Worm (Caenorhabditis elegans) whole organism, L4 larva: ENCODE results near the gene T19D2.13.

Source experiments
- Y75B8A.6 ChIP-seq: fragments of 200-800 bp; sonication (Bioruptor generic); IDR thresholded peaks from 2 replicates; pipeline ENCODE4 v1.3.6; 2022; ENCODE audit warnings: missing genetic modification reagents, missing genetic modification characterization, missing compliant biosample characterization
- aha-1 ChIP-seq: fragments of 150-350 bp; peaks from one replicate; lab custom pipeline; 2014; ENCODE audit warnings: missing biosample characterization, missing genetic modification characterization
- ceh-82 ChIP-seq: sonication (generic microtip); optimal IDR thresholded peaks from 2 replicates; lab custom pipeline; 2017; ENCODE audit warnings: missing biosample characterization, missing genetic modification characterization
- daf-12 ChIP-seq: fragments of 150-350 bp; optimal IDR thresholded peaks from 2 replicates; lab custom pipeline; 2014; ENCODE audit warnings: missing biosample characterization, missing genetic modification reagents, missing genetic modification characterization
- daf-16 ChIP-seq, 3 experiments: sonication (generic microtip); optimal IDR thresholded peaks; 2 replicates each; lab custom pipeline; 2016 to 2017; ENCODE audit warnings: missing genetic modification characterization in 3 of 3, missing genetic modification reagents in 3 of 3, mild to moderate bottlenecking in 2 of 3, missing compliant biosample characterization in 2 of 3, missing biosample characterization in 1 of 3, moderate library complexity in 1 of 3
- fos-1 ChIP-seq: fragments of 150-350 bp; optimal IDR thresholded peaks from 2 replicates; lab custom pipeline; 2014; ENCODE audit warnings: missing biosample characterization, missing genetic modification characterization
- nhr-6 ChIP-seq: fragments of 150-350 bp; optimal IDR thresholded peaks from 2 replicates; lab custom pipeline; 2014; ENCODE audit warnings: missing biosample characterization, missing genetic modification characterization
- nhr-77 ChIP-seq: fragments of 150-350 bp; optimal IDR thresholded peaks from 2 replicates; lab custom pipeline; 2014; ENCODE audit warnings: missing biosample characterization, missing genetic modification characterization
- skn-1 ChIP-seq: fragments of 150-350 bp; optimal IDR thresholded peaks from 2 replicates; lab custom pipeline; 2014; ENCODE audit warnings: missing biosample characterization, missing genetic modification characterization
- unc-62 ChIP-seq, 3 experiments: fragments of 150-350 bp in 1 of 3; sonication (generic microtip); optimal IDR thresholded peaks in 2 of 3; peaks in 1 of 3; 1 replicate in 1 of 3; 2 replicates in 2 of 3; lab custom pipeline; 2014 to 2017; ENCODE audit warnings: missing biosample characterization in 3 of 3, missing genetic modification characterization in 3 of 3, missing genetic modification reagents in 3 of 3, missing genotype in 1 of 3
- zag-1 ChIP-seq: fragments of 150-350 bp; optimal IDR thresholded peaks from 2 replicates; lab custom pipeline; 2014; ENCODE audit warnings: missing biosample characterization, missing genetic modification characterization
- zfp-3 ChIP-seq: fragments of 200-800 bp; sonication (Bioruptor generic); conservative IDR thresholded peaks from 2 replicates; pipeline ENCODE4 v1.3.6; 2022; ENCODE audit warnings: missing genetic modification reagents, missing genetic modification characterization, missing compliant biosample characterization
- ztf-11 ChIP-seq: fragments of 150-350 bp; optimal IDR thresholded peaks from 2 replicates; lab custom pipeline; 2014; ENCODE audit warnings: missing biosample characterization, missing genetic modification characterization

DNA sequence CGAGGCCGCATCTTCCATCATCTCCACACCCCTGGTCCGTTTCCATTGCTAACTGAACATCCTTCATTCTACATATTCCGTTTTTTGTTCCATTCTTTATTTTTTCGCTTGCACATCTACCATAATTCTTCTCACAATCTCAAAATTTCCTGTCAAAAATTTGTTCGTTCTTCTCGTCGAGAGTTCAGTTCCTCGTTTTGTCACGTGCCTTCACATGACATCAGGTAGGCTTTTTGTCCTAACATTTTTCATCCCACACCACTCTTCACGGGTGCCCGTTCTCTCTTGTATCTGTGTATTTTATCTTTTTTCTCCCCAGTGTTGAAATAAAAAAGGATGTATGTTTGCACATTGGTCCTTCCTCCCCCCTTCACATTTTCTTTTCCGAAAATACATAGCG lies 48.3 kb upstream of the T19D2.13 start:
- TF ChIP-seq nhr-6 (tag; lab: Kevin White, UChicago) (no peak), Y75B8A.6 (GFP tag; lab: Robert Waterston, UW) (no peak), daf-12 (tag; lab: Kevin White, UChicago) (no peak), zag-1 (no peak), fos-1 (tag; lab: Kevin White, UChicago) (no peak), nhr-77 (tag; lab: Kevin White, UChicago) (no peak), ceh-82 (tag; lab: Kevin White, UChicago) (no peak), daf-16 (GFP tag; optimal IDR thresholded peaks at IDR 0.05; lab: Kevin White, UChicago) (no peak), daf-16 (tag; optimal IDR thresholded peaks at IDR 0.05; lab: Kevin White, UChicago) (no peak), ztf-11 (tag; lab: Kevin White, UChicago) (no peak), aha-1 (tag; lab: Kevin White, UChicago) (peak; percentile 12), zfp-3 (GFP tag; lab: Robert Waterston, UW) (no peak), unc-62 (GFP tag; optimal IDR thresholded peaks at IDR 0.05 in 1 of 2; lab: Kevin White, UChicago) (no peak), unc-62 (tag; optimal IDR thresholded peaks at IDR 0.05; lab: Kevin White, UChicago) (no peak), skn-1 (tag; lab: Kevin White, UChicago) (no peak)
